Fruit fly (Drosophila melanogaster): ENCODE measurements around the gene CAH16.

- TF ChIP-seq CG32121 (GFP tag; IDR thresholded peaks at IDR 0.05) (no peak), CG8159 (tag; optimal IDR thresholded peaks at IDR 0.05) (no peak), CG17806 (tag; optimal IDR thresholded peaks at IDR 0.05) (no peak), Pif1A (GFP tag; optimal IDR thresholded peaks at IDR 0.05) (no peak), EcR (GFP tag; optimal IDR thresholded peaks at IDR 0.05) (no peak), gl (tag; optimal IDR thresholded peaks at IDR 0.05) (no peak), Snoo (tag; optimal IDR thresholded peaks at IDR 0.05) (no peak), CG4496 (GFP tag; IDR thresholded peaks at IDR 0.05) (no peak), fd96Ca (GFP tag; IDR thresholded peaks at IDR 0.05) (no peak), Pif1B (GFP tag; optimal IDR thresholded peaks at IDR 0.05) (no peak)
Measured at dm6 chr3R:31210630-31211029, 49.4 kb upstream of the CAH16 start, which contains the start of gene chp.
